Worm (Caenorhabditis elegans) whole organism, midembryonic: ENCODE measurements around the gene lgc-10.

Experiments used
- T22C8.4 ChIP-seq: fragments of 200-800 bp; sonication (Bioruptor generic); IDR thresholded peaks from 2 replicates; pipeline ENCODE4 v1.3.6; 2022; ENCODE audit warnings: missing genetic modification characterization, missing compliant biosample characterization
- flt-1 ChIP-seq: fragments of 200-800 bp; sonication (Bioruptor generic); IDR thresholded peaks from 2 replicates; pipeline ENCODE4 v1.3.6; 2022; ENCODE audit warnings: missing genetic modification characterization, missing compliant biosample characterization
- klf-2 ChIP-seq: fragments of 200-800 bp; sonication (Bioruptor generic); conservative IDR thresholded peaks from 2 replicates; pipeline ENCODE4 v1.3.6; 2022; ENCODE audit warnings: missing genetic modification reagents, missing genetic modification characterization, missing compliant biosample characterization
- med-1 ChIP-seq: sonication (generic microtip); optimal IDR thresholded peaks from 2 replicates; lab custom pipeline; 2017; ENCODE audit warnings: missing genetic modification characterization, mild to moderate bottlenecking, missing compliant biosample characterization, antibody characterized with exemption, missing genetic modification reagents; ENCODE audit not compliant: insufficient read depth
- ztf-23 ChIP-seq: fragments of 200-800 bp; sonication (Bioruptor generic); IDR thresholded peaks from 2 replicates; pipeline ENCODE4 v1.3.6; 2022; ENCODE audit warnings: missing genetic modification reagents, missing genetic modification characterization, missing compliant biosample characterization

DNA sequence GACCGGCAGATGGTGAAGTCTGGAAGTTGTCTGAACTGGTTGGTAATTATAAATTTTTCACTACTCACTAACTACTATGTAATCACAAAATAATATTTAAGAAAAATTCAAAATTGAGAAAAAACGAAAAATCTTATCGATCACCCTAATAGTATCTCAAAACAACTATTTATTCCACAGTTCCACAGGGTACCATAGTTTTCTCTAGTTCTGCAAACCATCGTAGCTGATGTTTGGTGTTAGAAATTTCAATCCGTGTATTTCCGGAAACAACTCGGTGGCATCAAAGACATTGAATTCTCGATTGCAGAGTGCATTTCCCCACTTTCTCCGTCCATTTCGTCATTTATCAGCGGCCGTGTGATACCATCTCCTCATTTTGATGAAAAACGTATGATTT is 15.8 kb downstream of the lgc-10 start, which contains the start of gene Y73B6BL.31:
- TF ChIP-seq med-1 (GFP tag; lab: Kevin White, UChicago), result no peak
- TF ChIP-seq klf-2, result no peak
- TF ChIP-seq ztf-23 (GFP tag; lab: Robert Waterston, UW), result no peak
- no peak for TF ChIP-seq T22C8.4 (GFP tag; lab: Robert Waterston, UW)
- no peak for TF ChIP-seq flt-1 (GFP tag; lab: Robert Waterston, UW)
